Fruit fly (Drosophila melanogaster): Measurements from ENCODE around the gene CG32085.

DNA sequence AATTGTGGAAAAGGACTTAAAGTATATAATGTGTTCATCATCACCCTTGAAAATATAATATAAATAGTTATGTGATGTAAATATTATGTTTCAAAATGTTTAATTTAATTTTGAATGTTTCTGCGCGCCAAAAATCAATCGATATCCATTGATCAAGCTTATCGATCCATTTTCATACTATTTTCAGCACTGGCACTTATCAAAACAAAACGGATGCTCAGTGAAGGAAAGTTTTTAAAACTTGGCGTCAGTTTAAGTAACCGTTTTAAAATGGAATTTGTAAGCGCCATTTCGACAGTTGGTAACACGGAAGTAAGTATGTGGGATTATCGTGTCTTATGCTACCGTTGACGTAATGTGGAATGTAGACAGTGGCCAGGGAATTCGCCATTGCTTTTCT, 48.0 kb upstream of the CG32085 start, which contains the start of gene sunn:
- TF ChIP-seq CoRest (tag; optimal IDR thresholded peaks at IDR 0.05) (no peak), corto (GFP tag; optimal IDR thresholded peaks at IDR 0.05) (no peak), CG16813 (GFP tag; IDR thresholded peaks at IDR 0.05; ENCODE audit: partially characterized antibody) (no peak), Stat92E (GFP tag; optimal IDR thresholded peaks at IDR 0.05) (no peak), zfh2 (GFP tag; optimal IDR thresholded peaks at IDR 0.05) (no peak)

All from whole organism, embryonic.